Worm (Caenorhabditis elegans) whole organism, early embryonic: ENCODE results near the gene abcf-3.

Experiments
- ama-1 ChIP-seq: fragments of 150-350 bp; optimal IDR thresholded peaks from 2 replicates; lab custom pipeline; 2014
- ceh-36 ChIP-seq: sonication (generic microtip); optimal IDR thresholded peaks from 2 replicates; lab custom pipeline; 2016; ENCODE audit warnings: missing genetic modification characterization, inconsistent platforms, missing compliant biosample characterization
- flt-1 ChIP-seq: fragments of 200-800 bp; sonication (Bioruptor generic); IDR thresholded peaks from 2 replicates; pipeline ENCODE4 v1.3.6; 2022; ENCODE audit warnings: missing genetic modification characterization, missing compliant biosample characterization
- pes-1 ChIP-seq: fragments of 200-800 bp; sonication (Bioruptor generic); IDR thresholded peaks from 2 replicates; pipeline ENCODE4 v1.3.6; 2022; ENCODE audit warnings: missing genetic modification reagents, missing genetic modification characterization, missing compliant biosample characterization

ce11 chrIII:6183118-6183517 is 9.9 kb downstream of the abcf-3 start, which contains the start of gene nas-28:
- TF ChIP-seq pes-1 (GFP tag; lab: Robert Waterston, UW) (no peak), ceh-36 (tag; lab: Kevin White, UChicago) (no peak), ama-1 (lab: Kevin White, UChicago) (no peak), flt-1 (GFP tag; lab: Robert Waterston, UW) (no peak)
